Worm (Caenorhabditis elegans) whole organism, L4/young adult: Measurements from ENCODE around the gene T28C6.10.

Experiments
- W03F9.2 ChIP-seq: fragments of 150-350 bp; optimal IDR thresholded peaks from 2 replicates; lab custom pipeline; 2014; ENCODE audit warnings: missing biosample characterization, missing genetic modification characterization
- dao-5 ChIP-seq: sonication (generic microtip); optimal IDR thresholded peaks from 2 replicates; lab custom pipeline; 2016; ENCODE audit warnings: missing genotype, missing genetic modification characterization, moderate library complexity, missing compliant biosample characterization
- him-1 ChIP-seq: sonication (generic microtip); optimal IDR thresholded peaks from 2 replicates; lab custom pipeline; 2016; ENCODE audit warnings: missing genotype, missing genetic modification reagents, missing genetic modification characterization, missing compliant biosample characterization

Gene T28C6.10

ce11 chrIV:8798255-8798654 is 19.5 kb upstream of the T28C6.10 start, which contains the start of gene clec-182:
Gene clec-182, minus strand, starts transcription at chrIV:8798355.
- TF ChIP-seq him-1 (tag; lab: Kevin White, UChicago) (no peak), W03F9.2 (tag; lab: Kevin White, UChicago) (no peak), dao-5 (tag; lab: Kevin White, UChicago) (no peak)

- TF ChIP-seq dao-5 (tag; lab: Kevin White, UChicago) = no peak
- no peak for TF ChIP-seq him-1 (tag; lab: Kevin White, UChicago)
- TF ChIP-seq W03F9.2 (tag; lab: Kevin White, UChicago) = no peak
Observed at ce11 chrIV:8807327-8807726, 10.4 kb upstream of the T28C6.10 start.

- TF ChIP-seq W03F9.2 (tag; lab: Kevin White, UChicago) (no peak), him-1 (tag; lab: Kevin White, UChicago) (no peak), dao-5 (tag; lab: Kevin White, UChicago) (no peak)
Observed at ce11 chrIV:8813614-8814013, 4.1 kb upstream of the T28C6.10 start, which contains the start of gene exc-5. Gene exc-5, minus strand, starts transcription at chrIV:8813670.

ce11 chrIV:8815162-8815561 is 2.6 kb upstream of the T28C6.10 start:
- TF ChIP-seq W03F9.2 (tag; lab: Kevin White, UChicago) (no peak), him-1 (tag; lab: Kevin White, UChicago) (no peak), dao-5 (tag; lab: Kevin White, UChicago) (no peak)

- TF ChIP-seq him-1 (tag; lab: Kevin White, UChicago) = no peak
- TF ChIP-seq dao-5 (tag; lab: Kevin White, UChicago) = no peak
- no peak for TF ChIP-seq W03F9.2 (tag; lab: Kevin White, UChicago)
Observed at ce11 chrIV:8816029-8816428, 1.7 kb upstream of the T28C6.10 start, which contains the start of gene grsp-2. Gene grsp-2, plus strand, starts transcription at chrIV:8816329.

- TF ChIP-seq dao-5 (tag; lab: Kevin White, UChicago) = no peak
Observed at ce11 chrIV:8816617-8817016, 1.1 kb upstream of the T28C6.10 start.

- no peak for TF ChIP-seq him-1 (tag; lab: Kevin White, UChicago)
- TF ChIP-seq W03F9.2 (tag; lab: Kevin White, UChicago) = no peak
- no peak for TF ChIP-seq dao-5 (tag; lab: Kevin White, UChicago)
Observed at ce11 chrIV:8819471-8819870, 1.7 kb downstream of the T28C6.10 start.

ce11 chrIV:8820041-8820440 is 2.3 kb downstream of the T28C6.10 start, which contains the start of gene T28C6.3:
Gene T28C6.3, plus strand, starts transcription at chrIV:8820341.
- TF ChIP-seq dao-5 (tag; lab: Kevin White, UChicago) (no peak), him-1 (tag; lab: Kevin White, UChicago) (no peak), W03F9.2 (tag; lab: Kevin White, UChicago) (no peak)

- TF ChIP-seq dao-5 (tag; lab: Kevin White, UChicago) (no peak), W03F9.2 (tag; lab: Kevin White, UChicago) (no peak), him-1 (tag; lab: Kevin White, UChicago) (no peak)
Observed at ce11 chrIV:8821147-8821546, 3.4 kb downstream of the T28C6.10 start, which contains the start of gene T28C6.5. Gene T28C6.5, plus strand, starts transcription at chrIV:8821447.

ce11 chrIV:8822598-8822997 is 4.9 kb downstream of the T28C6.10 start:
- TF ChIP-seq W03F9.2 (tag; lab: Kevin White, UChicago) = no peak
- no peak for TF ChIP-seq him-1 (tag; lab: Kevin White, UChicago)
- no peak for TF ChIP-seq dao-5 (tag; lab: Kevin White, UChicago)

ce11 chrIV:8824145-8824833 is 6.5 kb downstream of the T28C6.10 start, which contains the start of the genes col-117 and col-3:
Gene col-117, minus strand, starts transcription at chrIV:8824195.
Gene col-3, plus strand, starts transcription at chrIV:8824783.
- TF ChIP-seq dao-5 (tag; lab: Kevin White, UChicago) (no peak), W03F9.2 (tag; lab: Kevin White, UChicago) (no peak), him-1 (tag; lab: Kevin White, UChicago) (no peak)

ce11 chrIV:8825997-8826605 is 8.4 kb downstream of the T28C6.10 start:
- TF ChIP-seq dao-5 (tag; lab: Kevin White, UChicago) (no peak), him-1 (tag; lab: Kevin White, UChicago) (no peak), W03F9.2 (tag; lab: Kevin White, UChicago) (no peak)

- TF ChIP-seq him-1 (tag; lab: Kevin White, UChicago) = no peak
- TF ChIP-seq W03F9.2 (tag; lab: Kevin White, UChicago) = no peak
- TF ChIP-seq dao-5 (tag; lab: Kevin White, UChicago) = no peak
Observed at ce11 chrIV:8826606-8827000, 8.9 kb downstream of the T28C6.10 start.
